Worm (Caenorhabditis elegans): ENCODE data around the gene Y37A1B.7.

ce11 chrIV:14008709-14009108 lies 34.9 kb downstream of the Y37A1B.7 start:
- TF ChIP-seq lin-35 (GFP tag; optimal IDR thresholded peaks at IDR 0.05) (no peak), hrde-1 (tag; optimal IDR thresholded peaks at IDR 0.05; ENCODE audit: borderline replicate concordance) (no peak), lsl-1 (GFP tag; optimal IDR thresholded peaks at IDR 0.05) (no peak), Y95B8A.8 (GFP tag; IDR thresholded peaks at IDR 0.05) (no peak), unc-62 (GFP tag; optimal IDR thresholded peaks at IDR 0.05) (no peak), sptf-2 (GFP tag; optimal IDR thresholded peaks at IDR 0.05) (no peak), nhr-90 (tag; optimal IDR thresholded peaks at IDR 0.05) (no peak), F49E8.2 (tag; optimal IDR thresholded peaks at IDR 0.05; ENCODE audit: insufficient read depth) (no peak), ets-4 (GFP tag; optimal IDR thresholded peaks at IDR 0.05) (no peak), akir-1 (GFP tag; optimal IDR thresholded peaks at IDR 0.05) (no peak)

Measured in whole organism, young adult.